Worm (Caenorhabditis elegans) whole organism, L1 larva: ENCODE results near the gene rpb-4.

Experiments used
- C16A3.4 ChIP-seq: fragments of 150-350 bp; optimal IDR thresholded peaks from 2 replicates; lab custom pipeline; 2014; ENCODE audit warnings: missing biosample characterization, missing genetic modification characterization
- C34B4.2 ChIP-seq: sonication (generic microtip); optimal IDR thresholded peaks from 2 replicates; lab custom pipeline; 2017; ENCODE audit warnings: mild to moderate bottlenecking, missing genetic modification characterization, missing compliant biosample characterization
- F16B12.6 ChIP-seq: fragments of 150-350 bp; optimal IDR thresholded peaks from 2 replicates; lab custom pipeline; 2014; ENCODE audit warnings: missing biosample characterization, missing genetic modification characterization
- aha-1 ChIP-seq: fragments of 150-350 bp; optimal IDR thresholded peaks from 2 replicates; lab custom pipeline; 2014; ENCODE audit warnings: missing biosample characterization, missing genetic modification characterization
- alr-1 ChIP-seq: fragments of 200-800 bp; sonication (Bioruptor generic); optimal IDR thresholded peaks from 2 replicates; lab custom pipeline; 2018; ENCODE audit warnings: borderline replicate concordance, mild to moderate bottlenecking, missing genetic modification characterization, missing compliant biosample characterization
- aly-2 ChIP-seq: fragments of 150-350 bp; optimal IDR thresholded peaks from 2 replicates; lab custom pipeline; 2014; ENCODE audit warnings: missing biosample characterization, missing genetic modification characterization
- ama-1 ChIP-seq: fragments of 150-350 bp; optimal IDR thresholded peaks from 2 replicates; lab custom pipeline; 2014
- blmp-1 ChIP-seq: fragments of 150-350 bp; optimal IDR thresholded peaks from 2 replicates; lab custom pipeline; 2014; ENCODE audit warnings: missing biosample characterization, missing genetic modification characterization
- ceh-82 ChIP-seq, 3 experiments: fragments of 150-350 bp in 1 of 3; sonication (generic microtip) in 2 of 3; optimal IDR thresholded peaks; 2 replicates each; lab custom pipeline; 2014 to 2017; ENCODE audit warnings: missing biosample characterization in 3 of 3, missing genetic modification characterization in 3 of 3
- ceh-90 ChIP-seq: sonication (generic microtip); optimal IDR thresholded peaks from 2 replicates; lab custom pipeline; 2016; ENCODE audit warnings: missing genetic modification characterization, missing compliant biosample characterization
- dpl-1 ChIP-seq, 3 experiments: fragments of 150-350 bp in 2 of 3; sonication (generic microtip) in 1 of 3; optimal IDR thresholded peaks; 2 replicates each; lab custom pipeline; 2014 to 2017; ENCODE audit warnings: missing biosample characterization in 3 of 3, missing genetic modification characterization in 3 of 3, missing genetic modification reagents in 3 of 3
- dsc-1 ChIP-seq: sonication (generic microtip); optimal IDR thresholded peaks from 2 replicates; lab custom pipeline; 2016; ENCODE audit warnings: mild to moderate bottlenecking, missing genetic modification characterization, missing compliant biosample characterization
- efl-1 ChIP-seq, 4 experiments: fragments of 150-350 bp; optimal IDR thresholded peaks in 3 of 4; peaks in 1 of 4; 1 replicate in 1 of 4; 2 replicates in 3 of 4; lab custom pipeline; 2014; ENCODE audit warnings: missing biosample characterization in 2 of 4, missing genetic modification characterization in 2 of 4, missing genetic modification reagents in 2 of 4
- egl-13 ChIP-seq: sonication (generic microtip); optimal IDR thresholded peaks from 2 replicates; lab custom pipeline; 2016; ENCODE audit warnings: missing genotype, missing genetic modification reagents, missing genetic modification characterization, missing compliant biosample characterization
- egl-27 ChIP-seq, 2 experiments: fragments of 150-350 bp in 1 of 2; sonication (generic microtip); optimal IDR thresholded peaks; 3 replicates each; lab custom pipeline; 2017 to 2018; ENCODE audit warnings: missing biosample characterization in 2 of 2, missing genetic modification characterization in 2 of 2, missing genetic modification reagents in 2 of 2
- fkh-4 ChIP-seq: sonication (generic microtip); optimal IDR thresholded peaks from 2 replicates; lab custom pipeline; 2016; ENCODE audit warnings: missing compliant biosample characterization, missing genetic modification characterization, borderline replicate concordance
- fkh-8 ChIP-seq: sonication (generic microtip); optimal IDR thresholded peaks from 2 replicates; lab custom pipeline; 2016; ENCODE audit warnings: mild to moderate bottlenecking, missing genetic modification characterization, missing compliant biosample characterization
- grh-1 ChIP-seq: fragments of 200-800 bp; sonication (Bioruptor generic); IDR thresholded peaks from 2 replicates; pipeline ENCODE4 v1.3.6; 2022; ENCODE audit warnings: missing genetic modification reagents, missing genetic modification characterization, missing compliant biosample characterization
- hlh-17 ChIP-seq: fragments of 200-800 bp; sonication (Bioruptor generic); optimal IDR thresholded peaks from 2 replicates; lab custom pipeline; 2018; ENCODE audit warnings: missing genetic modification characterization, mild to moderate bottlenecking, missing compliant biosample characterization, moderate library complexity, borderline replicate concordance
- hpl-2 ChIP-seq: fragments of 150-350 bp; optimal IDR thresholded peaks from 2 replicates; lab custom pipeline; 2014; ENCODE audit warnings: missing biosample characterization, missing genetic modification reagents, missing genetic modification characterization
- isw-1 ChIP-seq: fragments of 200-800 bp; sonication (Bioruptor generic); IDR thresholded peaks from 2 replicates; pipeline ENCODE4 v1.3.6; 2022; ENCODE audit warnings: missing genetic modification characterization, missing compliant biosample characterization
- jun-1 ChIP-seq: fragments of 150-350 bp; optimal IDR thresholded peaks from 2 replicates; lab custom pipeline; 2014; ENCODE audit warnings: missing biosample characterization, missing genetic modification reagents, missing genetic modification characterization
- lin-13 ChIP-seq: fragments of 150-350 bp; optimal IDR thresholded peaks from 2 replicates; lab custom pipeline; 2014; ENCODE audit warnings: missing biosample characterization, missing genetic modification reagents, missing genetic modification characterization
- lin-14 ChIP-seq: fragments of 200-800 bp; sonication (Bioruptor generic); optimal IDR thresholded peaks from 2 replicates; lab custom pipeline; 2018; ENCODE audit warnings: mild to moderate bottlenecking, missing genetic modification characterization, moderate library complexity, missing compliant biosample characterization
- lin-15B ChIP-seq: fragments of 150-350 bp; sonication (generic microtip); optimal IDR thresholded peaks from 3 replicates; lab custom pipeline; 2014; ENCODE audit warnings: missing biosample characterization, missing genetic modification characterization
- lin-35 ChIP-seq, 2 experiments: fragments of 150-350 bp; optimal IDR thresholded peaks; 2 replicates each; lab custom pipeline; 2014; ENCODE audit warnings: missing biosample characterization in 2 of 2, missing genetic modification characterization in 2 of 2, missing genetic modification reagents in 2 of 2
- lir-3 ChIP-seq: sonication (generic microtip); optimal IDR thresholded peaks from 2 replicates; lab custom pipeline; 2016; ENCODE audit warnings: mild to moderate bottlenecking, missing genetic modification characterization, moderate library complexity, missing compliant biosample characterization; ENCODE audit not compliant: poor library complexity
- lsy-2 ChIP-seq, 2 experiments: fragments of 150-350 bp; optimal IDR thresholded peaks; 2 replicates each; lab custom pipeline; 2014; ENCODE audit warnings: missing biosample characterization in 2 of 2, missing genetic modification characterization in 2 of 2
- mdl-1 ChIP-seq, 2 experiments: fragments of 150-350 bp; optimal IDR thresholded peaks; 2 replicates each; lab custom pipeline; 2014 to 2017; ENCODE audit warnings: missing biosample characterization in 2 of 2, missing genetic modification characterization in 2 of 2, inconsistent platforms in 1 of 2
- mep-1 ChIP-seq: fragments of 150-350 bp; optimal IDR thresholded peaks from 2 replicates; lab custom pipeline; 2014; ENCODE audit warnings: missing biosample characterization, missing genetic modification characterization
- nhr-20 ChIP-seq: sonication (generic microtip); optimal IDR thresholded peaks from 2 replicates; lab custom pipeline; 2016; ENCODE audit warnings: mild to moderate bottlenecking, missing genetic modification characterization, missing compliant biosample characterization
- nhr-77 ChIP-seq: fragments of 150-350 bp; optimal IDR thresholded peaks from 2 replicates; lab custom pipeline; 2014; ENCODE audit warnings: missing biosample characterization, missing genetic modification characterization
- nhr-84 ChIP-seq: sonication (generic microtip); optimal IDR thresholded peaks from 2 replicates; lab custom pipeline; 2017; ENCODE audit warnings: missing biosample characterization, missing genetic modification characterization
- sox-4 ChIP-seq: sonication (generic microtip); optimal IDR thresholded peaks from 2 replicates; lab custom pipeline; 2016; ENCODE audit warnings: missing genetic modification characterization, missing compliant biosample characterization
- swsn-7 ChIP-seq: sonication (generic microtip); optimal IDR thresholded peaks from 2 replicates; lab custom pipeline; 2016; ENCODE audit warnings: missing genetic modification characterization, missing compliant biosample characterization
- tlp-1 ChIP-seq: fragments of 150-350 bp; optimal IDR thresholded peaks from 2 replicates; lab custom pipeline; 2014; ENCODE audit warnings: missing biosample characterization, missing genetic modification characterization
- unc-30 ChIP-seq: sonication (generic microtip); optimal IDR thresholded peaks from 2 replicates; lab custom pipeline; 2017; ENCODE audit warnings: missing biosample characterization, missing genetic modification characterization
- unc-98 ChIP-seq: fragments of 200-800 bp; sonication (Bioruptor generic); IDR thresholded peaks from 2 replicates; pipeline ENCODE4 v1.3.6; 2022; ENCODE audit warnings: missing genetic modification characterization, missing compliant biosample characterization
- xbp-1 ChIP-seq: sonication (generic microtip); optimal IDR thresholded peaks from 2 replicates; lab custom pipeline; 2016; ENCODE audit warnings: missing genetic modification characterization, missing compliant biosample characterization
- zip-4 ChIP-seq: fragments of 200-800 bp; sonication (Bioruptor generic); optimal IDR thresholded peaks from 2 replicates; lab custom pipeline; 2018; ENCODE audit warnings: mild to moderate bottlenecking, missing genetic modification characterization, moderate library complexity, missing compliant biosample characterization

Gene rpb-4

ce11 chrII:7342884-7343283, 31.4 kb upstream of the rpb-4 start (continued):
- TF ChIP-seq lsy-2 (tag; optimal IDR thresholded peaks at IDR 0.05; lab: Kevin White, UChicago) (peak in 1 of 2 experiments; percentile 18), grh-1 (GFP tag; lab: Robert Waterston, UW) (0 out of 2 replicates have a peak, but pooled peaks have one; percentile 17)

- TF ChIP-seq nhr-77 (tag; lab: Kevin White, UChicago) = no peak
- no peak for TF ChIP-seq aha-1 (tag; lab: Kevin White, UChicago)
- TF ChIP-seq ama-1 (lab: Kevin White, UChicago) = peak; percentile 4
These were observed 30.6 kb upstream of the rpb-4 start for ce11 chrII:7343668-7344067.

- TF ChIP-seq dsc-1 (tag; lab: Kevin White, UChicago) = peak; percentile 22
- no peak for TF ChIP-seq unc-98 (GFP tag; lab: Robert Waterston, UW)
- no peak for TF ChIP-seq mdl-1 (tag; optimal IDR thresholded peaks at IDR 0.05; lab: Kevin White, UChicago)
- TF ChIP-seq swsn-7 (tag; lab: Kevin White, UChicago) = no peak
- TF ChIP-seq F16B12.6 = no peak
- TF ChIP-seq ceh-90 (tag; lab: Kevin White, UChicago) = no peak
- no peak for TF ChIP-seq C34B4.2 (tag; lab: Kevin White, UChicago)
- no peak for TF ChIP-seq lin-35 (GFP tag; optimal IDR thresholded peaks at IDR 0.05; lab: Kevin White, UChicago)
- no peak for TF ChIP-seq tlp-1 (tag; lab: Kevin White, UChicago)
- no peak for TF ChIP-seq unc-30 (tag; lab: Kevin White, UChicago)
- TF ChIP-seq lin-13 = no peak
- peak; percentile 9 for TF ChIP-seq zip-4 (GFP tag; lab: Kevin White, UChicago)
- peak; percentile 34 for TF ChIP-seq nhr-84
- TF ChIP-seq egl-27 (tag; optimal IDR thresholded peaks at IDR 0.05; lab: Kevin White, UChicago) = no peak
- no peak for TF ChIP-seq C16A3.4
These were observed 28.4 kb upstream of the rpb-4 start for ce11 chrII:7345858-7346257.

- no peak for TF ChIP-seq jun-1 (tag; lab: Kevin White, UChicago)
- TF ChIP-seq dpl-1 (GFP tag; optimal IDR thresholded peaks at IDR 0.05; lab: Kevin White, UChicago) = no peak
- TF ChIP-seq ceh-82 (tag; optimal IDR thresholded peaks at IDR 0.05; lab: Kevin White, UChicago) = no peak
- no peak for TF ChIP-seq efl-1 (optimal IDR thresholded peaks at IDR 0.05; lab: Kevin White, UChicago)
- TF ChIP-seq efl-1 (GFP tag; optimal IDR thresholded peaks at IDR 0.05 in 1 of 2; lab: Kevin White, UChicago) = peak in 1 of 2 experiments; percentile 80
These were observed 26.2 kb upstream of the rpb-4 start for ce11 chrII:7348063-7348462.

ce11 chrII:7352507-7352906, 21.8 kb upstream of the rpb-4 start, which contains the start of gene hsp-4:
Gene hsp-4, minus strand, starts transcription at chrII:7352645.
- TF ChIP-seq mep-1 (tag; lab: Kevin White, UChicago) = peak; percentile 24
- TF ChIP-seq blmp-1 (tag; lab: Kevin White, UChicago) = peak; percentile 79
- peak; percentile 23 for TF ChIP-seq lin-14 (GFP tag; lab: Kevin White, UChicago)
- peak; percentile 100 for TF ChIP-seq xbp-1 (tag; lab: Kevin White, UChicago)
- TF ChIP-seq fkh-4 (tag; lab: Kevin White, UChicago) = no peak
- TF ChIP-seq egl-13 (tag; lab: Kevin White, UChicago) = no peak

- TF ChIP-seq lin-14 (GFP tag; lab: Kevin White, UChicago) (no peak), efl-1 (optimal IDR thresholded peaks at IDR 0.05; lab: Kevin White, UChicago) (peak in 1 of 2 experiments; percentile 2), efl-1 (GFP tag; optimal IDR thresholded peaks at IDR 0.05 in 1 of 2; lab: Kevin White, UChicago) (peak in 1 of 2 experiments; percentile 20)
- TF ChIP-seq, all 84 proteins: peak for 1
These were observed 21.3 kb upstream of the rpb-4 start for ce11 chrII:7353027-7353426.

- TF ChIP-seq fkh-8 (tag; lab: Kevin White, UChicago) (no peak), egl-13 (tag; lab: Kevin White, UChicago) (no peak), hlh-17 (GFP tag; lab: Kevin White, UChicago) (no peak), aly-2 (tag; lab: Kevin White, UChicago) (no peak), F16B12.6 (no peak), blmp-1 (tag; lab: Kevin White, UChicago) (no peak), lir-3 (tag; lab: Kevin White, UChicago) (no peak), lin-15B (tag; lab: Kevin White, UChicago) (no peak), isw-1 (no peak), jun-1 (tag; lab: Kevin White, UChicago) (no peak), hpl-2 (GFP tag; lab: Kevin White, UChicago) (no peak), egl-27 (tag; optimal IDR thresholded peaks at IDR 0.05; lab: Kevin White, UChicago) (no peak), sox-4 (no peak), nhr-20 (no peak), alr-1 (tag; lab: Kevin White, UChicago) (no peak), dsc-1 (tag; lab: Kevin White, UChicago) (no peak)
These were observed 18.0 kb upstream of the rpb-4 start, which contains the start of gene haf-2 for ce11 chrII:7356326-7356725. Gene haf-2, minus strand, starts transcription at chrII:7356426.
